Worm (Caenorhabditis elegans): Measurements from ENCODE around the gene ZK686.5.

ZK686.5 gene

DNA sequence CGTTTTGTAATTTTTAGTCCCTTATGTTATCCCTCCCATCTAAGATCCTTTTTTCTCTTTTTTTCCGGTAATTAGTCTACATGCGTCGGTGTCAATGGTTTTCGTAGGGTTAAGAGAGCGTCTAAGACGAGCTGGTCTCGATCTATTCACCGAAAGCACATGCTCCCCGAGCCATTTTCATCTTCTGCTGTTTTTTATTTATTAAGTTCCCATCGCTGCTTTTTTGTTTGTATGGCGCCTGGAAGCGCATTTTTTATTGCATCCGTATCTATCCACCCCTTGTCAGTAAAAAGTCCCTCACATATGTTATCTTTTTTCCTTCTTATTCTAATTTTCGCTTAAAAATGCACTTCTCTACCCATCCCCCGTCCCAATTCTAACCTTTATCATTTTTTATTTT, 30.5 kb downstream of the ZK686.5 start (continued):
- TF ChIP-seq B0035.1 (tag; optimal IDR thresholded peaks at IDR 0.05) (no peak), F57A8.1 (GFP tag; optimal IDR thresholded peaks at IDR 0.05) (no peak), ztf-28 (GFP tag; IDR thresholded peaks at IDR 0.05) (no peak), pha-4 (tag; optimal IDR thresholded peaks at IDR 0.05) (no peak), madf-6 (GFP tag; IDR thresholded peaks at IDR 0.05) (no peak), ztf-3 (GFP tag; optimal IDR thresholded peaks at IDR 0.05) (no peak), snpc-1.3 (tag; optimal IDR thresholded peaks at IDR 0.05; ENCODE audit: insufficient read depth) (no peak), aptf-3 (GFP tag; IDR thresholded peaks at IDR 0.05) (no peak), lin-54 (GFP tag; optimal IDR thresholded peaks at IDR 0.05) (no peak), F23B12.7 (tag; optimal IDR thresholded peaks at IDR 0.05; ENCODE audit: insufficient read depth) (no peak), let-607 (tag; optimal IDR thresholded peaks at IDR 0.05) (peak in 1 of 2 experiments; percentile 12), F49E8.2 (tag; optimal IDR thresholded peaks at IDR 0.05; ENCODE audit: insufficient read depth) (no peak), T07F8.4 (tag; optimal IDR thresholded peaks at IDR 0.05) (no peak), lin-35 (GFP tag; optimal IDR thresholded peaks at IDR 0.05) (peak in 1 of 3 experiments; percentile 65), let-526 (GFP tag; IDR thresholded peaks at IDR 0.05) (no peak), cebp-2 (GFP tag; IDR thresholded peaks at IDR 0.05) (peak; percentile 55; the same call in 1 of the 2 replicates), zfh-2 (GFP tag; conservative IDR thresholded peaks at IDR 0.05) (no peak), ztf-25 (GFP tag; IDR thresholded peaks at IDR 0.05) (0 out of 2 replicates have a peak, but pooled peaks have one; percentile 8), nhr-179 (tag; optimal IDR thresholded peaks at IDR 0.05) (no peak), lir-1 (GFP tag; conservative IDR thresholded peaks at IDR 0.05) (no peak), tbx-9 (tag; optimal IDR thresholded peaks at IDR 0.05; ENCODE audit: borderline replicate concordance) (no peak), dpl-1 (GFP tag; optimal IDR thresholded peaks at IDR 0.05) (no peak), madf-8 (GFP tag; conservative IDR thresholded peaks at IDR 0.05) (no peak), snpc-3.4 (tag; optimal IDR thresholded peaks at IDR 0.05) (peak; percentile 37), ztf-26 (tag; optimal IDR thresholded peaks at IDR 0.05) (no peak), tbp1 (GFP tag; optimal IDR thresholded peaks at IDR 0.05) (no peak), bed-2 (GFP tag; IDR thresholded peaks at IDR 0.05) (no peak), nfyb-1 (GFP tag; IDR thresholded peaks at IDR 0.05) (0 out of 2 replicates have a peak, but pooled peaks have one; percentile 45), unc-62 (GFP tag; optimal IDR thresholded peaks at IDR 0.05) (no peak), nhr-80 (tag; optimal IDR thresholded peaks at IDR 0.05) (no peak), C17E4.6 (GFP tag; IDR thresholded peaks at IDR 0.05) (no peak), cebp-1 (GFP tag; IDR thresholded peaks at IDR 0.05) (no peak), cebp-1 (tag; optimal IDR thresholded peaks at IDR 0.05) (peak; percentile 21), atf-7 (tag; optimal IDR thresholded peaks at IDR 0.05) (no peak), ets-4 (GFP tag; optimal IDR thresholded peaks at IDR 0.05) (no peak), Y79H2A.3 (GFP tag; conservative IDR thresholded peaks at IDR 0.05) (no peak), F39B2.1 (GFP tag; IDR thresholded peaks at IDR 0.05) (no peak), F57C9.4 (tag; optimal IDR thresholded peaks at IDR 0.05) (no peak), B0019.2 (GFP tag; conservative IDR thresholded peaks at IDR 0.05) (no peak), die-1 (tag; optimal IDR thresholded peaks at IDR 0.05) (no peak), C06A6.2 (GFP tag; conservative IDR thresholded peaks at IDR 0.05) (peak; percentile 36; the same call in 1 of the 2 replicates), athp-1 (tag; optimal IDR thresholded peaks at IDR 0.05) (peak; percentile 66), mcd-1 (GFP tag; IDR thresholded peaks at IDR 0.05) (peak; percentile 25; the same call in 1 of the 2 replicates), ceh-79 (tag; optimal IDR thresholded peaks at IDR 0.05) (no peak), mes-4 (tag; optimal IDR thresholded peaks at IDR 0.05) (no peak), ceh-27 (GFP tag; optimal IDR thresholded peaks at IDR 0.05) (no peak), B0336.3 (GFP tag; IDR thresholded peaks at IDR 0.05) (no peak), attf-3 (GFP tag; conservative IDR thresholded peaks at IDR 0.05) (no peak), tlf-1 (GFP tag; optimal IDR thresholded peaks at IDR 0.05) (no peak)
